Fruit fly (Drosophila melanogaster) whole organism, pupa: ENCODE measurements around the gene Lip2.

Source experiments
- CG10348 ChIP-seq: fragments of 200-800 bp; sonication (Bioruptor generic); IDR thresholded peaks from 2 replicates; pipeline ENCODE4 v1.3.6; 2022; ENCODE audit warnings: missing biosample characterization, missing genetic modification characterization
- CG12605 ChIP-seq: fragments of 200-800 bp; sonication (Bioruptor generic); IDR thresholded peaks from 2 replicates; pipeline ENCODE4 v1.3.6; 2022; ENCODE audit warnings: missing biosample characterization, missing genetic modification characterization
- CG13204 ChIP-seq: fragments of 200-800 bp; sonication (Bioruptor generic); optimal IDR thresholded peaks from 2 replicates; lab custom pipeline; 2018; ENCODE audit warnings: missing biosample characterization, mild to moderate bottlenecking, missing genetic modification characterization, moderate library complexity
- CG14655 ChIP-seq: fragments of 200-800 bp; sonication (Bioruptor generic); optimal IDR thresholded peaks from 3 replicates; lab custom pipeline; 2017; ENCODE audit warnings: mild to moderate bottlenecking, missing biosample characterization, missing genetic modification reagents, missing genetic modification characterization
- CG15710 ChIP-seq: fragments of 200-800 bp; sonication (Bioruptor generic); optimal IDR thresholded peaks from 2 replicates; lab custom pipeline; 2018; ENCODE audit warnings: missing biosample characterization, mild to moderate bottlenecking, missing genetic modification characterization, moderate library complexity
- CG17806 ChIP-seq: fragments of 200-800 bp; sonication (Bioruptor generic); optimal IDR thresholded peaks from 2 replicates; lab custom pipeline; 2018; ENCODE audit warnings: missing biosample characterization, mild to moderate bottlenecking, missing genetic modification characterization, moderate library complexity
- CG32121 ChIP-seq: fragments of 200-800 bp; sonication (Bioruptor generic); IDR thresholded peaks from 2 replicates; pipeline ENCODE4 v1.3.6; 2022; ENCODE audit warnings: missing biosample characterization, missing genetic modification characterization
- CG34367 ChIP-seq: fragments of 200-800 bp; sonication (Bioruptor generic); optimal IDR thresholded peaks from 2 replicates; lab custom pipeline; 2018; ENCODE audit warnings: missing biosample characterization, mild to moderate bottlenecking, missing genetic modification characterization
- CG4496 ChIP-seq: fragments of 200-800 bp; sonication (Bioruptor generic); IDR thresholded peaks from 3 replicates; pipeline ENCODE4 v1.3.6; 2022; ENCODE audit warnings: missing biosample characterization, missing genetic modification characterization
- CG8159 ChIP-seq: fragments of 200-800 bp; sonication (Bioruptor generic); optimal IDR thresholded peaks from 3 replicates; lab custom pipeline; 2018; ENCODE audit warnings: missing biosample characterization, mild to moderate bottlenecking, missing genetic modification characterization, moderate library complexity
- CG8301 ChIP-seq: fragments of 200-800 bp; sonication (Bioruptor generic); optimal IDR thresholded peaks from 2 replicates; lab custom pipeline; 2018; ENCODE audit warnings: missing biosample characterization, mild to moderate bottlenecking, missing genetic modification characterization
- CG9948 ChIP-seq: fragments of 200-800 bp; sonication (Bioruptor generic); optimal IDR thresholded peaks from 2 replicates; lab custom pipeline; 2018; ENCODE audit warnings: missing biosample characterization, mild to moderate bottlenecking, missing genetic modification characterization, moderate library complexity
- D1 ChIP-seq: fragments of 200-800 bp; sonication (Bioruptor generic); optimal IDR thresholded peaks from 2 replicates; lab custom pipeline; 2018; ENCODE audit warnings: missing biosample characterization, mild to moderate bottlenecking, missing genetic modification characterization, moderate library complexity
- EcR ChIP-seq: fragments of 200-800 bp; sonication (Bioruptor generic); optimal IDR thresholded peaks from 3 replicates; lab custom pipeline; 2019; ENCODE audit warnings: missing biosample characterization, missing genetic modification characterization, mild to moderate bottlenecking, moderate library complexity, missing genetic modification reagents
- Ets98B ChIP-seq: fragments of 200-800 bp; sonication (Bioruptor generic); IDR thresholded peaks from 2 replicates; pipeline ENCODE4 v1.3.6; 2022; ENCODE audit warnings: missing biosample characterization, missing genetic modification characterization
- Pif1A ChIP-seq: fragments of 200-800 bp; sonication (Bioruptor generic); optimal IDR thresholded peaks from 3 replicates; lab custom pipeline; 2016; ENCODE audit warnings: missing biosample characterization, missing genetic modification characterization
- Pif1B ChIP-seq: fragments of 200-800 bp; sonication (Bioruptor generic); optimal IDR thresholded peaks from 3 replicates; lab custom pipeline; 2016; ENCODE audit warnings: missing biosample characterization, missing genetic modification characterization
- Snoo ChIP-seq: fragments of 200-800 bp; sonication (Bioruptor generic); optimal IDR thresholded peaks from 3 replicates; lab custom pipeline; 2017; ENCODE audit warnings: missing biosample characterization, mild to moderate bottlenecking, missing genetic modification characterization, inconsistent platforms
- fd96Ca ChIP-seq: fragments of 200-800 bp; sonication (Bioruptor generic); IDR thresholded peaks from 3 replicates; pipeline ENCODE4 v1.3.6; 2022; ENCODE audit warnings: missing biosample characterization, missing genetic modification characterization
- gl ChIP-seq: fragments of 200-800 bp; sonication (Bioruptor generic); optimal IDR thresholded peaks from 2 replicates; lab custom pipeline; 2018; ENCODE audit warnings: missing biosample characterization, mild to moderate bottlenecking, missing genetic modification characterization
- rn ChIP-seq: fragments of 200-800 bp; sonication (Bioruptor generic); IDR thresholded peaks from 2 replicates; pipeline ENCODE4 v1.3.6; 2022; ENCODE audit warnings: missing biosample characterization, missing genetic modification characterization

Gene Lip2

DNA sequence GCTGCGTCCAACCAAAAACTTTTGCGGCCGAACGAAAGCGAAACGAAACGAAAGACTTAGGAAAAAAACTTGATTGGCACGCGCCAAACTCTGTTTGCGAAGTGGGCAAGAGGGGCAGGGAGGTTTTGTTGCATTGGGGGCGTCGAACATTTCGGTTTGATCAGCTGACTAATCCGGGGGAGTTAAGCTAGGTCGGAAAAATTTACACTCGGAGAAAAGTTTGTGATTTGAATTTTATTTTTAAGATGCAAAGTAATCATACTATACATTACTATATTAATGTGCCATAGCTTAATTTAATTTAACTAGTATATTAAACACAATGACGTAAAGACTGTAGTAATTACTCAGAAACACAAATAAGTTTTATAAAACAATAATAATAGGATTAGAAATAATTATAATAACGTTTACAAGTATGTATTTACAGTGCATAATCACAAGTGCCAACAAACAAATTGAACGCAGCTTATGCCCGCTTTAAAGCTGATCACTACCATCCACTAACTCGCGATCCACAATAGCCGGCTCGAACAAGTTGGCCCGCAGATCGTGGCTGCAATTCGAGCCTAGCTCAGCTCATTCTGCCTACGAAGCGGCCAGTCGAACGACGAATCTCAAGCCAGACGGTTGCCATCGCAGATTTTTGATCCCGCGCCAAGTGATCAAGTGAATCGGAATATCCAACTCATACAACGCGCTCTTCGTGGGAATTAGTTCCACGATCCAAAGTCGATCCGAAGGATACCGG, 47.6 kb downstream of the Lip2 start, which contains the start of gene CG31871:
Gene CG31871, plus strand, starts transcription at position 592 of the 751 bp plus-strand sequence.
- no peak for TF ChIP-seq EcR (GFP tag; lab: Kevin White, UChicago)
- peak; percentile 52; the same call in 1 of the 2 replicates for TF ChIP-seq CG10348 (GFP tag; lab: Robert Waterston, UW)
- TF ChIP-seq Pif1A (GFP tag; lab: Kevin White, UChicago), result no peak
- peak; percentile 33 for TF ChIP-seq Pif1B (GFP tag; lab: Kevin White, UChicago)
- TF ChIP-seq CG17806 (tag; lab: Kevin White, UChicago), result peak; percentile 77
- TF ChIP-seq CG15710, result peak; percentile 55
- peak; percentile 90 for TF ChIP-seq CG8301 (tag; lab: Kevin White, UChicago)
- TF ChIP-seq Snoo (tag; lab: Kevin White, UChicago), result no peak
- TF ChIP-seq CG4496 (GFP tag; lab: Robert Waterston, UW), result peak; percentile 82
- TF ChIP-seq CG13204 (GFP tag; lab: Kevin White, UChicago), result no peak
- peak; percentile 75 for TF ChIP-seq Ets98B (GFP tag; lab: Robert Waterston, UW)
- peak; percentile 90 for TF ChIP-seq CG14655
- TF ChIP-seq fd96Ca, result no peak
- peak; percentile 73 for TF ChIP-seq D1 (tag; lab: Kevin White, UChicago)
- TF ChIP-seq gl (tag; lab: Kevin White, UChicago), result no peak
- peak; percentile 76 for TF ChIP-seq CG8159 (tag; lab: Kevin White, UChicago)
- TF ChIP-seq CG34367 (tag; lab: Kevin White, UChicago), result peak; percentile 65
- TF ChIP-seq CG9948 (tag; lab: Kevin White, UChicago), result peak; percentile 85
- peak; percentile 83 for TF ChIP-seq CG12605
- peak; percentile 89 for TF ChIP-seq CG32121 (GFP tag; lab: Robert Waterston, UW)
- peak; percentile 70 for TF ChIP-seq rn (GFP tag; lab: Robert Waterston, UW)

DNA sequence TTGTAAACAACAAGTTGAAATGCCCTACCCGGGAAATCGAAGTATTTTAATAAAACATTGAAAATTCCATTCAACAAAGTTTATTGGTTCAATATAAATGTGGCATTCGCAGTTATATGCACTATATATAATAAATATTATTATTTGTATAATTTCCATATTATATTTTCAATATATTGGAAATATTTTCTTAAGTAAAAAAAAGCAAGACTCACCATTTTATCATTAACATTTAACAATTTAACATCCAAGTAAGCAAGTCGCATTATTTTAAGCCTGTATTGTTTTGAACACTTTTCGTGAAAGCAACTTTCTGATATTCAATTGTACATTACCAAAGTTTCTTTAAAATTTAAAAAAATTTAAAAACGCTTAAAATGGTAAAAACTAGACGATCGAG, 51.3 kb downstream of the Lip2 start, which contains the start of gene CG45690:
Gene CG45690, plus strand, starts transcription at position 301 of the 400 bp plus-strand sequence.
- TF ChIP-seq CG9948 (tag; lab: Kevin White, UChicago) (no peak), CG34367 (tag; lab: Kevin White, UChicago) (no peak), CG8159 (tag; lab: Kevin White, UChicago) (no peak), CG17806 (tag; lab: Kevin White, UChicago) (no peak), CG10348 (GFP tag; lab: Robert Waterston, UW) (no peak), D1 (tag; lab: Kevin White, UChicago) (no peak), fd96Ca (no peak), CG8301 (tag; lab: Kevin White, UChicago) (no peak), Ets98B (GFP tag; lab: Robert Waterston, UW) (no peak), CG32121 (GFP tag; lab: Robert Waterston, UW) (no peak), CG15710 (no peak), CG13204 (GFP tag; lab: Kevin White, UChicago) (no peak), CG12605 (no peak), rn (GFP tag; lab: Robert Waterston, UW) (no peak), EcR (GFP tag; lab: Kevin White, UChicago) (no peak), CG14655 (no peak), CG4496 (GFP tag; lab: Robert Waterston, UW) (no peak), Pif1A (GFP tag; lab: Kevin White, UChicago) (no peak), Snoo (tag; lab: Kevin White, UChicago) (no peak), gl (tag; lab: Kevin White, UChicago) (no peak)

DNA sequence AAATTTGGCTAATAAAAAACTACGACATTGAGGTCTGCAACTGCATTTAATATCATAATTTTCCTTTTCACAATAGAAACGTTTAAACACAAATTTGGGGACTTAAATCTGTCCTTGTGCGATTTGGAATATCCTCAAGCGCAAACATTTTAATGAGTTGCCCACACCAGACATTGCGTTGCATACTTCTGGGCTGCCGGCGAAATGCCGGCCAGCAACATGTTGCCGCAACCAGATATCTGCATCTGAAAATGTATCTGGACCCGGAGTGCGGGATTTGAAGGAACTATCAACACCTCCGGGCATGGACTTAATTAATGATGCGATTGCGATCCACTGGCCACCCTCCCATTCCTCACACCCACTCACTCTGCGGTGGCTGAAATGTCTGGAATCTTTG, 54.7 kb downstream of the Lip2 start:
- TF ChIP-seq CG32121 (GFP tag; lab: Robert Waterston, UW) (no peak), CG15710 (no peak), rn (GFP tag; lab: Robert Waterston, UW) (no peak), CG13204 (GFP tag; lab: Kevin White, UChicago) (no peak), CG14655 (no peak), Pif1A (GFP tag; lab: Kevin White, UChicago) (no peak), CG10348 (GFP tag; lab: Robert Waterston, UW) (no peak), CG4496 (GFP tag; lab: Robert Waterston, UW) (no peak), Snoo (tag; lab: Kevin White, UChicago) (no peak), Pif1B (GFP tag; lab: Kevin White, UChicago) (no peak), CG34367 (tag; lab: Kevin White, UChicago) (no peak), CG9948 (tag; lab: Kevin White, UChicago) (no peak), CG8301 (tag; lab: Kevin White, UChicago) (no peak), gl (tag; lab: Kevin White, UChicago) (no peak), CG8159 (tag; lab: Kevin White, UChicago) (no peak)
